Worm (Caenorhabditis elegans) whole organism, L4 larva: Measurements from ENCODE around the gene rig-4.

ENCODE experiments used
- F37D6.2 ChIP-seq: sonication (generic microtip); optimal IDR thresholded peaks from 2 replicates; lab custom pipeline; 2016; ENCODE audit warnings: mild to moderate bottlenecking, missing genetic modification characterization, missing compliant biosample characterization
- T20F7.1 ChIP-seq: fragments of 200-800 bp; sonication (Bioruptor generic); optimal IDR thresholded peaks from 2 replicates; lab custom pipeline; 2018; ENCODE audit warnings: mild to moderate bottlenecking, missing genetic modification characterization, missing compliant biosample characterization
- Y5F2A.4 ChIP-seq: fragments of 200-800 bp; sonication (Bioruptor generic); optimal IDR thresholded peaks from 2 replicates; lab custom pipeline; 2018; ENCODE audit warnings: mild to moderate bottlenecking, missing genetic modification characterization, missing compliant biosample characterization
- Y75B8A.6 ChIP-seq: fragments of 200-800 bp; sonication (Bioruptor generic); IDR thresholded peaks from 2 replicates; pipeline ENCODE4 v1.3.6; 2022; ENCODE audit warnings: missing genetic modification reagents, missing genetic modification characterization, missing compliant biosample characterization
- aha-1 ChIP-seq: fragments of 150-350 bp; peaks from one replicate; lab custom pipeline; 2014; ENCODE audit warnings: missing biosample characterization, missing genetic modification characterization
- aly-2 ChIP-seq: sonication (generic microtip); optimal IDR thresholded peaks from 2 replicates; lab custom pipeline; 2018; ENCODE audit warnings: missing biosample characterization, missing genetic modification characterization
- ama-1 ChIP-seq: fragments of 150-350 bp; optimal IDR thresholded peaks from 2 replicates; lab custom pipeline; 2014; ENCODE audit warnings: inconsistent platforms, mixed read lengths
- ceh-62 ChIP-seq: sonication (generic microtip); optimal IDR thresholded peaks from 2 replicates; lab custom pipeline; 2017; ENCODE audit warnings: missing biosample characterization, missing genetic modification characterization
- ceh-82 ChIP-seq: sonication (generic microtip); optimal IDR thresholded peaks from 2 replicates; lab custom pipeline; 2017; ENCODE audit warnings: missing biosample characterization, missing genetic modification characterization
- cey-2 ChIP-seq: sonication (generic microtip); optimal IDR thresholded peaks from 3 replicates; lab custom pipeline; 2017; ENCODE audit warnings: missing genetic modification characterization, mild to moderate bottlenecking, missing compliant biosample characterization, antibody characterized with exemption, borderline replicate concordance; ENCODE audit not compliant: insufficient read depth
- daf-12 ChIP-seq: fragments of 150-350 bp; optimal IDR thresholded peaks from 2 replicates; lab custom pipeline; 2014; ENCODE audit warnings: missing biosample characterization, missing genetic modification reagents, missing genetic modification characterization
- daf-16 ChIP-seq, 3 experiments: sonication (generic microtip); optimal IDR thresholded peaks; 2 replicates each; lab custom pipeline; 2016 to 2017; ENCODE audit warnings: missing genetic modification characterization in 3 of 3, missing genetic modification reagents in 3 of 3, mild to moderate bottlenecking in 2 of 3, missing compliant biosample characterization in 2 of 3, missing biosample characterization in 1 of 3, moderate library complexity in 1 of 3
- dmd-6 ChIP-seq: fragments of 200-800 bp; sonication (Bioruptor generic); IDR thresholded peaks from 2 replicates; pipeline ENCODE4 v1.3.6; 2022; ENCODE audit warnings: missing genetic modification reagents, missing genetic modification characterization, missing compliant biosample characterization
- dmd-9 ChIP-seq: fragments of 200-800 bp; sonication (Bioruptor generic); IDR thresholded peaks from 2 replicates; pipeline ENCODE4 v1.3.6; 2022; ENCODE audit warnings: missing genetic modification reagents, missing genetic modification characterization, missing compliant biosample characterization
- dve-1 ChIP-seq: sonication (generic microtip); optimal IDR thresholded peaks from 2 replicates; lab custom pipeline; 2017; ENCODE audit warnings: antibody characterized with exemption, mild to moderate bottlenecking, missing genetic modification characterization, missing compliant biosample characterization; ENCODE audit not compliant: insufficient read depth
- egl-27 ChIP-seq: sonication (generic microtip); optimal IDR thresholded peaks from 3 replicates; lab custom pipeline; 2017; ENCODE audit warnings: missing biosample characterization, missing genetic modification reagents, missing genetic modification characterization
- egl-43 ChIP-seq: fragments of 200-800 bp; sonication (Bioruptor generic); IDR thresholded peaks from 2 replicates; pipeline ENCODE4 v1.3.6; 2022; ENCODE audit warnings: missing genetic modification reagents, missing genetic modification characterization, missing compliant biosample characterization
- fos-1 ChIP-seq: fragments of 150-350 bp; optimal IDR thresholded peaks from 2 replicates; lab custom pipeline; 2014; ENCODE audit warnings: missing biosample characterization, missing genetic modification characterization
- hlh-11 ChIP-seq: fragments of 200-800 bp; sonication (Bioruptor generic); optimal IDR thresholded peaks from 2 replicates; lab custom pipeline; 2018; ENCODE audit warnings: mild to moderate bottlenecking, missing genetic modification characterization, missing compliant biosample characterization
- hlh-30 ChIP-seq: sonication (generic microtip); optimal IDR thresholded peaks from 2 replicates; lab custom pipeline; 2017; ENCODE audit warnings: antibody characterized with exemption, mild to moderate bottlenecking, missing genetic modification characterization, missing compliant biosample characterization; ENCODE audit not compliant: insufficient read depth
- hmg-1.1 ChIP-seq: fragments of 200-800 bp; sonication (Bioruptor generic); IDR thresholded peaks from 2 replicates; pipeline ENCODE4 v1.3.6; 2022; ENCODE audit warnings: missing genetic modification reagents, missing genetic modification characterization, missing compliant biosample characterization
- lim-7 ChIP-seq: fragments of 200-800 bp; sonication (Bioruptor generic); IDR thresholded peaks from 2 replicates; pipeline ENCODE4 v1.3.6; 2022; ENCODE audit warnings: missing genetic modification characterization, missing compliant biosample characterization
- lin-1 ChIP-seq: fragments of 200-800 bp; sonication (Bioruptor generic); IDR thresholded peaks from 2 replicates; pipeline ENCODE4 v1.3.6; 2022; ENCODE audit warnings: missing genetic modification reagents, missing genetic modification characterization, missing compliant biosample characterization
- lin-13 ChIP-seq: fragments of 150-350 bp; optimal IDR thresholded peaks from 2 replicates; lab custom pipeline; 2014; ENCODE audit warnings: missing biosample characterization, missing genetic modification reagents, missing genetic modification characterization
- lsy-2 ChIP-seq, 2 experiments: fragments of 150-350 bp in 1 of 2; sonication (generic microtip) in 1 of 2; optimal IDR thresholded peaks; 2 replicates each; lab custom pipeline; 2014 to 2017; ENCODE audit warnings: missing biosample characterization in 2 of 2, missing genetic modification characterization in 2 of 2
- mdl-1 ChIP-seq, 2 experiments: fragments of 150-350 bp in 1 of 2; sonication (generic microtip) in 1 of 2; optimal IDR thresholded peaks; 2 replicates each; lab custom pipeline; 2014 to 2017; ENCODE audit warnings: missing biosample characterization in 2 of 2, missing genetic modification characterization in 2 of 2
- mep-1 ChIP-seq: fragments of 150-350 bp; sonication (generic microtip); optimal IDR thresholded peaks from 3 replicates; lab custom pipeline; 2014; ENCODE audit warnings: missing biosample characterization, missing genetic modification characterization
- mxl-3 ChIP-seq: fragments of 200-800 bp; sonication (Bioruptor generic); optimal IDR thresholded peaks from 2 replicates; lab custom pipeline; 2018; ENCODE audit warnings: mild to moderate bottlenecking, missing genetic modification characterization, missing compliant biosample characterization
- nhr-10 ChIP-seq: fragments of 150-350 bp; optimal IDR thresholded peaks from 2 replicates; lab custom pipeline; 2014; ENCODE audit warnings: missing biosample characterization, missing genetic modification characterization
- nhr-102 ChIP-seq: sonication (generic microtip); optimal IDR thresholded peaks from 2 replicates; lab custom pipeline; 2016; ENCODE audit warnings: mild to moderate bottlenecking, missing genetic modification characterization, moderate library complexity, missing compliant biosample characterization
- nhr-25 ChIP-seq: sonication (generic microtip); optimal IDR thresholded peaks from 2 replicates; lab custom pipeline; 2017; ENCODE audit warnings: missing genetic modification characterization, mild to moderate bottlenecking, missing compliant biosample characterization, antibody characterized with exemption, moderate library complexity, borderline replicate concordance; ENCODE audit not compliant: insufficient read depth
- nhr-28 ChIP-seq: fragments of 150-350 bp; optimal IDR thresholded peaks from 2 replicates; lab custom pipeline; 2014; ENCODE audit warnings: missing biosample characterization, missing genetic modification characterization
- nhr-48 ChIP-seq: sonication (generic microtip); optimal IDR thresholded peaks from 2 replicates; lab custom pipeline; 2016; ENCODE audit warnings: mild to moderate bottlenecking, missing genetic modification characterization, missing compliant biosample characterization
- nhr-77 ChIP-seq: fragments of 150-350 bp; optimal IDR thresholded peaks from 2 replicates; lab custom pipeline; 2014; ENCODE audit warnings: missing biosample characterization, missing genetic modification characterization
- pha-4 ChIP-seq, 2 experiments: fragments of 150-350 bp in 1 of 2; fragments of 200-800 bp in 1 of 2; sonication (Bioruptor generic) in 1 of 2; IDR thresholded peaks in 1 of 2; optimal IDR thresholded peaks in 1 of 2; 2 replicates each; pipeline versions ENCODE4 v1.3.6 to Lab custom; 2014 to 2022; ENCODE audit warnings: missing genetic modification characterization in 2 of 2, missing genetic modification reagents in 2 of 2, missing biosample characterization in 1 of 2, missing compliant biosample characterization in 1 of 2
- php-3 ChIP-seq: fragments of 200-800 bp; sonication (Bioruptor generic); IDR thresholded peaks from 2 replicates; pipeline ENCODE4 v1.3.6; 2022; ENCODE audit warnings: missing genetic modification reagents, missing genetic modification characterization, missing compliant biosample characterization
- pqm-1 ChIP-seq: sonication (generic microtip); optimal IDR thresholded peaks from 2 replicates; lab custom pipeline; 2017; ENCODE audit warnings: missing biosample characterization, missing genetic modification characterization
- saeg-2 ChIP-seq: fragments of 200-800 bp; sonication (Bioruptor generic); IDR thresholded peaks from 2 replicates; pipeline ENCODE4 v1.3.6; 2022; ENCODE audit warnings: missing genetic modification reagents, missing genetic modification characterization, missing compliant biosample characterization
- snpc-1.2 ChIP-seq: fragments of 200-800 bp; sonication (Bioruptor generic); IDR thresholded peaks from 2 replicates; pipeline ENCODE4 v1.3.6; 2022; ENCODE audit warnings: missing genetic modification reagents, missing genetic modification characterization, missing compliant biosample characterization
- tra-1 ChIP-seq: fragments of 200-800 bp; sonication (Bioruptor generic); IDR thresholded peaks from 2 replicates; pipeline ENCODE4 v1.3.6; 2022; ENCODE audit warnings: missing genetic modification reagents, missing genetic modification characterization, missing compliant biosample characterization
- unc-62 ChIP-seq, 3 experiments: fragments of 150-350 bp in 1 of 3; sonication (generic microtip); optimal IDR thresholded peaks in 2 of 3; peaks in 1 of 3; 1 replicate in 1 of 3; 2 replicates in 2 of 3; lab custom pipeline; 2014 to 2017; ENCODE audit warnings: missing biosample characterization in 3 of 3, missing genetic modification characterization in 3 of 3, missing genetic modification reagents in 3 of 3, missing genotype in 1 of 3
- zfp-2 ChIP-seq: sonication (generic microtip); optimal IDR thresholded peaks from 2 replicates; lab custom pipeline; 2016; ENCODE audit warnings: mild to moderate bottlenecking, missing genetic modification characterization, missing compliant biosample characterization
- zip-2 ChIP-seq: fragments of 150-350 bp; optimal IDR thresholded peaks from 2 replicates; lab custom pipeline; 2014; ENCODE audit warnings: missing biosample characterization, missing genetic modification characterization

rig-4 gene

ce11 chrIV:8028372-8028771 is 24.5 kb upstream of the rig-4 start (continued):
- TF ChIP-seq hlh-30 (tag; lab: Kevin White, UChicago) (peak; percentile 78), F37D6.2 (tag; lab: Kevin White, UChicago) (no peak), lim-7 (GFP tag; lab: Robert Waterston, UW) (no peak), ceh-62 (tag; lab: Kevin White, UChicago) (no peak), zfp-2 (tag; lab: Kevin White, UChicago) (no peak), T20F7.1 (GFP tag; lab: Kevin White, UChicago) (no peak), saeg-2 (GFP tag; lab: Robert Waterston, UW) (no peak), nhr-28 (tag; lab: Kevin White, UChicago) (peak; percentile 68), mep-1 (tag; lab: Kevin White, UChicago) (peak; percentile 70), egl-43 (GFP tag; lab: Robert Waterston, UW) (no peak), dmd-9 (no peak), ceh-82 (tag; lab: Kevin White, UChicago) (no peak), lin-13 (no peak), Y75B8A.6 (GFP tag; lab: Robert Waterston, UW) (no peak), tra-1 (peak; percentile 67), nhr-102 (tag; lab: Kevin White, UChicago) (peak; percentile 19)

- TF ChIP-seq egl-27 (tag; lab: Kevin White, UChicago): no peak
- TF ChIP-seq nhr-25 (tag; lab: Kevin White, UChicago): peak; percentile 33
- peak; percentile 19 for TF ChIP-seq aha-1 (tag; lab: Kevin White, UChicago)
- peak in 1 of 2 experiments; percentile 96 for TF ChIP-seq unc-62 (GFP tag; optimal IDR thresholded peaks at IDR 0.05 in 1 of 2; lab: Kevin White, UChicago)
- no peak for TF ChIP-seq unc-62 (tag; optimal IDR thresholded peaks at IDR 0.05; lab: Kevin White, UChicago)
- TF ChIP-seq nhr-28 (tag; lab: Kevin White, UChicago): peak; percentile 40
- TF ChIP-seq lin-1 (GFP tag; lab: Robert Waterston, UW): no peak
Observed at ce11 chrIV:8027293-8027866, 23.5 kb upstream of the rig-4 start.

- peak; percentile 5 to 70 for TF ChIP-seq mdl-1 (tag; optimal IDR thresholded peaks at IDR 0.05; lab: Kevin White, UChicago)
- 0 out of 2 replicates have a peak, but pooled peaks have one; percentile 21 for TF ChIP-seq php-3 (GFP tag; lab: Robert Waterston, UW)
- no peak for TF ChIP-seq ceh-62 (tag; lab: Kevin White, UChicago)
- peak; percentile 62 for TF ChIP-seq hlh-11 (tag; lab: Kevin White, UChicago)
- peak; percentile 66 for TF ChIP-seq aha-1 (tag; lab: Kevin White, UChicago)
- peak; percentile 37 for TF ChIP-seq nhr-10 (tag; lab: Kevin White, UChicago)
- no peak for TF ChIP-seq zip-2
- 0 out of 2 replicates have a peak, but pooled peaks have one; percentile 41 for TF ChIP-seq lin-1 (GFP tag; lab: Robert Waterston, UW)
- TF ChIP-seq snpc-1.2: no peak
- peak; percentile 42 for TF ChIP-seq cey-2
- TF ChIP-seq fos-1 (tag; lab: Kevin White, UChicago): no peak
- peak; percentile 41 for TF ChIP-seq nhr-28 (tag; lab: Kevin White, UChicago)
- TF ChIP-seq dmd-6 (GFP tag; lab: Robert Waterston, UW): peak; percentile 85
- TF ChIP-seq lsy-2 (tag; optimal IDR thresholded peaks at IDR 0.05; lab: Kevin White, UChicago): peak in 1 of 2 experiments; percentile 29
- peak; percentile 1 for TF ChIP-seq nhr-77 (tag; lab: Kevin White, UChicago)
- TF ChIP-seq hmg-1.1: no peak
- peak; percentile 79 for TF ChIP-seq pqm-1 (tag; lab: Kevin White, UChicago)
- TF ChIP-seq ama-1 (lab: Kevin White, UChicago): no peak
- TF ChIP-seq T20F7.1 (GFP tag; lab: Kevin White, UChicago): peak; percentile 16
- TF ChIP-seq Y5F2A.4 (GFP tag; lab: Kevin White, UChicago): no peak
- TF ChIP-seq aly-2: no peak
- peak; percentile 30 for TF ChIP-seq nhr-102 (tag; lab: Kevin White, UChicago)
- TF ChIP-seq mep-1 (tag; lab: Kevin White, UChicago): peak; percentile 9
- TF ChIP-seq dve-1 (tag; lab: Kevin White, UChicago): peak; percentile 75
- TF ChIP-seq daf-12 (tag; lab: Kevin White, UChicago): no peak
- 0 out of 2 replicates have a peak, but pooled peaks have one; percentile 21 for TF ChIP-seq tra-1
- TF ChIP-seq nhr-48 (tag; lab: Kevin White, UChicago): peak; percentile 71
- no peak for TF ChIP-seq daf-16 (GFP tag; optimal IDR thresholded peaks at IDR 0.05; lab: Kevin White, UChicago)
- peak; percentile 61 for TF ChIP-seq daf-16 (tag; optimal IDR thresholded peaks at IDR 0.05; lab: Kevin White, UChicago)
- peak; percentile 19 for TF ChIP-seq mxl-3 (GFP tag; lab: Kevin White, UChicago)
- no peak for TF ChIP-seq pha-4 (GFP tag; IDR thresholded peaks at IDR 0.05; lab: Robert Waterston, UW)
- TF ChIP-seq pha-4 (tag; optimal IDR thresholded peaks at IDR 0.05; lab: Kevin White, UChicago): no peak
Observed at ce11 chrIV:8026361-8026760, 22.4 kb upstream of the rig-4 start.
